Worm (Caenorhabditis elegans) whole organism, late embryonic: ENCODE measurements around the gene srsx-8.

Source experiments
- C08G9.2 ChIP-seq: sonication (generic microtip); optimal IDR thresholded peaks from 2 replicates; lab custom pipeline; 2016; ENCODE audit warnings: mild to moderate bottlenecking, missing genetic modification characterization, moderate library complexity, missing compliant biosample characterization
- C38D4.7 ChIP-seq: fragments of 200-800 bp; sonication (Bioruptor generic); optimal IDR thresholded peaks from 2 replicates; lab custom pipeline; 2018; ENCODE audit warnings: mild to moderate bottlenecking, missing genetic modification characterization, moderate library complexity, missing compliant biosample characterization
- F13H6.1 ChIP-seq: sonication (generic microtip); optimal IDR thresholded peaks from 2 replicates; lab custom pipeline; 2016; ENCODE audit warnings: missing genetic modification characterization, missing compliant biosample characterization
- K09A11.1 ChIP-seq: sonication (generic microtip); optimal IDR thresholded peaks from 2 replicates; lab custom pipeline; 2017; ENCODE audit warnings: antibody characterized with exemption, mild to moderate bottlenecking, missing genetic modification characterization, missing compliant biosample characterization; ENCODE audit not compliant: insufficient read depth
- T23F11.4 ChIP-seq: fragments of 200-800 bp; sonication (Bioruptor generic); optimal IDR thresholded peaks from 2 replicates; lab custom pipeline; 2018; ENCODE audit warnings: mild to moderate bottlenecking, missing genetic modification characterization, missing compliant biosample characterization
- Y22D7AL.16 ChIP-seq: sonication (generic microtip); optimal IDR thresholded peaks from 2 replicates; lab custom pipeline; 2016; ENCODE audit warnings: missing genetic modification characterization, missing compliant biosample characterization
- ahr-1 ChIP-seq: sonication (generic microtip); optimal IDR thresholded peaks from 2 replicates; lab custom pipeline; 2016; ENCODE audit warnings: missing genetic modification characterization, missing compliant biosample characterization
- ama-1 ChIP-seq: fragments of 150-350 bp; optimal IDR thresholded peaks from 2 replicates; lab custom pipeline; 2014
- ceh-18 ChIP-seq: sonication (generic microtip); optimal IDR thresholded peaks from 2 replicates; lab custom pipeline; 2016; ENCODE audit warnings: missing genetic modification characterization, missing compliant biosample characterization
- ceh-19 ChIP-seq: fragments of 200-800 bp; sonication (Bioruptor generic); optimal IDR thresholded peaks from 2 replicates; lab custom pipeline; 2018; ENCODE audit warnings: mild to moderate bottlenecking, missing genetic modification characterization, missing compliant biosample characterization
- ceh-24 ChIP-seq: sonication (generic microtip); optimal IDR thresholded peaks from 2 replicates; lab custom pipeline; 2016; ENCODE audit warnings: mild to moderate bottlenecking, missing genetic modification characterization, missing compliant biosample characterization
- ceh-34 ChIP-seq: sonication (generic microtip); optimal IDR thresholded peaks from 2 replicates; lab custom pipeline; 2016; ENCODE audit warnings: mild to moderate bottlenecking, missing genetic modification characterization, missing compliant biosample characterization
- ceh-45 ChIP-seq: fragments of 200-800 bp; sonication (Bioruptor generic); IDR thresholded peaks from 2 replicates; pipeline ENCODE4 v1.3.6; 2022; ENCODE audit warnings: missing genetic modification reagents, missing genetic modification characterization, missing compliant biosample characterization
- elt-4 ChIP-seq: sonication (generic microtip); optimal IDR thresholded peaks from 2 replicates; lab custom pipeline; 2016; ENCODE audit warnings: missing genetic modification characterization, missing compliant biosample characterization
- ets-4 ChIP-seq: sonication (generic microtip); optimal IDR thresholded peaks from 2 replicates; lab custom pipeline; 2016; ENCODE audit warnings: missing genetic modification characterization, missing compliant biosample characterization
- fax-1 ChIP-seq: sonication (generic microtip); optimal IDR thresholded peaks from 2 replicates; lab custom pipeline; 2016; ENCODE audit warnings: missing genotype, missing genetic modification characterization, missing compliant biosample characterization
- fkh-10 ChIP-seq: fragments of 150-350 bp; optimal IDR thresholded peaks from 2 replicates; lab custom pipeline; 2014; ENCODE audit warnings: missing biosample characterization, missing genetic modification reagents, missing genetic modification characterization
- gmeb-2 ChIP-seq: sonication (generic microtip); optimal IDR thresholded peaks from 2 replicates; lab custom pipeline; 2016; ENCODE audit warnings: missing genetic modification characterization, inconsistent platforms, missing compliant biosample characterization
- hlh-30 ChIP-seq: sonication (generic microtip); optimal IDR thresholded peaks from 2 replicates; lab custom pipeline; 2017; ENCODE audit warnings: antibody characterized with exemption, missing genetic modification characterization, missing compliant biosample characterization; ENCODE audit not compliant: insufficient read depth
- hlh-6 ChIP-seq: sonication (generic microtip); optimal IDR thresholded peaks from 2 replicates; lab custom pipeline; 2016; ENCODE audit warnings: missing genotype, missing genetic modification characterization, missing compliant biosample characterization
- lim-6 ChIP-seq: sonication (generic microtip); optimal IDR thresholded peaks from 2 replicates; lab custom pipeline; 2016; ENCODE audit warnings: missing genetic modification characterization, missing compliant biosample characterization
- nhr-232 ChIP-seq: sonication (generic microtip); optimal IDR thresholded peaks from 2 replicates; lab custom pipeline; 2016; ENCODE audit warnings: missing genetic modification characterization, missing compliant biosample characterization
- pat-9 ChIP-seq: fragments of 200-800 bp; sonication (Bioruptor generic); optimal IDR thresholded peaks from 2 replicates; lab custom pipeline; 2018; ENCODE audit warnings: mild to moderate bottlenecking, missing genetic modification characterization, moderate library complexity, missing compliant biosample characterization
- pax-1 ChIP-seq: fragments of 150-350 bp; optimal IDR thresholded peaks from 2 replicates; lab custom pipeline; 2014; ENCODE audit warnings: missing biosample characterization, missing genetic modification characterization
- pha-4 ChIP-seq: fragments of 150-350 bp; optimal IDR thresholded peaks from 2 replicates; lab custom pipeline; 2018; ENCODE audit warnings: missing biosample characterization, missing genetic modification reagents, missing genetic modification characterization
- pros-1 ChIP-seq: fragments of 150-350 bp; optimal IDR thresholded peaks from 2 replicates; lab custom pipeline; 2014; ENCODE audit warnings: missing biosample characterization, missing genetic modification reagents, missing genetic modification characterization
- ref-2 ChIP-seq: sonication (generic microtip); optimal IDR thresholded peaks from 2 replicates; lab custom pipeline; 2016; ENCODE audit warnings: missing genetic modification characterization, missing compliant biosample characterization
- rnt-1 ChIP-seq: sonication (generic microtip); optimal IDR thresholded peaks from 2 replicates; lab custom pipeline; 2016; ENCODE audit warnings: missing genetic modification characterization, missing compliant biosample characterization
- sox-2 ChIP-seq: fragments of 200-800 bp; sonication (Bioruptor generic); IDR thresholded peaks from 2 replicates; pipeline ENCODE4 v1.3.6; 2022; ENCODE audit warnings: missing genetic modification reagents, missing genetic modification characterization, missing compliant biosample characterization
- sox-4 ChIP-seq: sonication (generic microtip); optimal IDR thresholded peaks from 2 replicates; lab custom pipeline; 2017; ENCODE audit warnings: mild to moderate bottlenecking, missing genetic modification characterization, inconsistent platforms, missing compliant biosample characterization
- syd-9 ChIP-seq: sonication (generic microtip); optimal IDR thresholded peaks from 2 replicates; lab custom pipeline; 2016; ENCODE audit warnings: mild to moderate bottlenecking, missing genetic modification characterization, moderate library complexity, missing compliant biosample characterization
- unc-3 ChIP-seq, 2 experiments: fragments of 200-800 bp in 1 of 2; sonication (Bioruptor generic) in 1 of 2; sonication (generic microtip) in 1 of 2; conservative IDR thresholded peaks in 1 of 2; optimal IDR thresholded peaks in 1 of 2; 2 replicates each; pipeline versions ENCODE4 v1.3.6 to Lab custom; 2016 to 2022; ENCODE audit warnings: missing compliant biosample characterization in 2 of 2, missing genetic modification characterization in 2 of 2, missing genetic modification reagents in 1 of 2
- unc-55 ChIP-seq: sonication (generic microtip); optimal IDR thresholded peaks from 2 replicates; lab custom pipeline; 2017; ENCODE audit warnings: missing biosample characterization, missing genetic modification reagents, missing genetic modification characterization
- unc-86 ChIP-seq: sonication (generic microtip); optimal IDR thresholded peaks from 2 replicates; lab custom pipeline; 2016; ENCODE audit warnings: missing genetic modification characterization, missing compliant biosample characterization

srsx-8 gene

DNA sequence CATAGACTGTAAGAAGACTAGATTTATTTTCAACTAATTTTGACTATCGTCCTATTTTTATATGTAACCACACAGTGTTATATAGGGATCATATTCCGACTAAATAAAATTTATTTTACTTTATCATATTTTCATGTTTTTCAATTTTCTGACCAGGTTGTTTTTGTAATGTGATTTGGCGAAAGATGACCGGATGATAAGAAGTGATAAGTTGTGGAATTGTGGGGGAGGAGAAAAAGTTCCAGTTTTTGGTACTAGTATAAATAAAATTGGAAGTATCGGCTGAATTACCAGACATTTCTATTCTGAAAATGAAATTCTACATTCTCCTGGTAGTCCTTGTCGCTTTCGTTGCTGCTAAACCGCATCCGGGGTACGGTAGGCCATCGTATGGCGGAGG lies 32.5 kb upstream of the srsx-8 start, which contains the start of gene F16B4.7:
TSS of gene F16B4.7 (plus strand) at position 301 of the 400 bp plus-strand sequence.
- no peak for TF ChIP-seq lim-6 (tag; lab: Kevin White, UChicago)
- TF ChIP-seq F13H6.1 (tag; lab: Kevin White, UChicago): no peak
- TF ChIP-seq ets-4: no peak
- TF ChIP-seq ref-2 (tag; lab: Kevin White, UChicago): no peak

DNA sequence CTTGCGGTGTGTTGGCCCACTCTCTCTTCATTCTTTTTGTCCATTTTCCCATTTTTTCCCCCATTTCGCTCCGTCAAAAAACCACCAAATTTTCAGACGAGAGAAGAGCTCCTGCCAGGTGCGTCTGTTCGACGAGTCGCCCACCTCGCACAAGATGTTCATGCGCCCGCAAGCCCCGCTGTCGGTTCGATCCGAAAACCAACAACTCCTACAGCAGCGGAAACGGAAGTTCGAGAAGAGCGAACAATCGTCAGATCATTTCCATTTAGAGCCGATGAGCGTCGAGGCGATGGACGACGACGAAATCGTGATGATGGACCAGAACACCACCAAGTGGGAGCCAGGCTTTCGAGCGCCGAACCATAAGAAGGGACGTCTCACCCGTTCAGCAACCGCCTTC lies 30.3 kb upstream of the srsx-8 start:
- no peak for TF ChIP-seq sox-4
- TF ChIP-seq, all 69 proteins: peak for 0

DNA sequence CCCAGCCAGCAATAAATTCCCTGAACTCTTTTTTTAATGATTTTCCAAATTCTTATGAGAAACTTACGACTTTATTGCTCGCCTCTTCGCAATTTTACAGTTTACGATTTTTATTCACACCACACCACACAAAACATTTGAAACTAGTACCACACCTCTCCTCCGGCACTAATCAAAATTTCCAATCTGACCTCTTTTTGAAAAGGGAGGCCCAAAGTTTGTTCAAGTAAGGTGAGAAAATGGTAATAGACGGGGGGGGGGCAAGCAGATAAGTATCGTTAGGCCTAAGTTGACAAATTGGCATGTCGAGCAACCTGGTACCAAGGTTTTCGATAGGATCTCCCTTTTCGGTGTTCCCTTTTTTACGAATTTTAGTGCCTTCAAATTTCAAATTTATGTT lies 26.9 kb upstream of the srsx-8 start:
- TF ChIP-seq unc-86: no peak
- no peak for TF ChIP-seq ceh-45 (GFP tag; lab: Robert Waterston, UW)
- TF ChIP-seq fkh-10: no peak
- TF ChIP-seq sox-2 (GFP tag; lab: Robert Waterston, UW): no peak
- TF ChIP-seq nhr-232 (tag; lab: Kevin White, UChicago): no peak
- TF ChIP-seq syd-9 (tag; lab: Kevin White, UChicago): no peak
- no peak for TF ChIP-seq elt-4 (tag; lab: Kevin White, UChicago)
- TF ChIP-seq ceh-18: no peak
- no peak for TF ChIP-seq ama-1 (lab: Kevin White, UChicago)
- TF ChIP-seq ceh-24 (tag; lab: Kevin White, UChicago): no peak
- no peak for TF ChIP-seq ahr-1 (tag; lab: Kevin White, UChicago)
- TF ChIP-seq, all 69 proteins: peak for 0

DNA sequence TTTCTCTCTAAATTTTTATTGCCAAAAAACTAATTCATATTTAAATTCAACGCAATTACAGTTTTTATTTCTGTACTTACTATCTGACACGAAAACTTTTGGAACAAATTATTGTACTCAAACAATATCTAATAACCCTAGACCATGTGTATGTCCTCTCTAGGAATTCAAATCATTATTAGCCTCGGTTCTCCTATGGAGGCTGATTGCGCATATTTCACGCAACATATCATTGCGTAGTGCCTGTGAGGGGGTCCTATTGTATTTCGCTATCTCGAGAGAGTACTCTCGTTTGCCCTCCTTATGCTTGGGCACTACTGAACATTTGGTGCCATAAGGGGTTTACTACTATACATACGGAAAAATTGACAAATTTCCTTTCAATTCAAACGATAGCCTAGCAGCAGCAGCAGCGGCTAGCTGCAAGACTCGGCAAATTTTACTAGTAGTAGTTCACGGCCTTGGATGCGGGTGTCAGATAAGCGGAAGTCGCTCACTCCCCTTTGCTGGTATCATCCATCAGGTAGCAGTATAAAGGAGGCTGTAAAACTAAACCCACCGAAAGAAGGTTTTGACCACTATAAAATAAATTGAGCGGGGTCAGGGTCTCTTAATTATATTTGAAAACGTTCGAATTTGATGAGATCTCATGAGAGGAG lies 25.8 kb upstream of the srsx-8 start:
- TF ChIP-seq gmeb-2 (tag; lab: Kevin White, UChicago) (no peak), ceh-34 (no peak), hlh-6 (tag; lab: Kevin White, UChicago) (no peak), fax-1 (tag; lab: Kevin White, UChicago) (no peak), K09A11.1 (tag; lab: Kevin White, UChicago) (no peak), T23F11.4 (GFP tag; lab: Kevin White, UChicago) (no peak), ref-2 (tag; lab: Kevin White, UChicago) (no peak), unc-55 (GFP tag; lab: Kevin White, UChicago) (no peak), F13H6.1 (tag; lab: Kevin White, UChicago) (no peak), unc-3 (GFP tag; conservative IDR thresholded peaks at IDR 0.05; lab: Robert Waterston, UW) (no peak), unc-3 (tag; optimal IDR thresholded peaks at IDR 0.05; lab: Kevin White, UChicago) (no peak), C08G9.2 (tag; lab: Kevin White, UChicago) (no peak), Y22D7AL.16 (tag; lab: Kevin White, UChicago) (no peak), pax-1 (tag; lab: Kevin White, UChicago) (no peak), hlh-30 (tag; lab: Kevin White, UChicago) (no peak), ceh-19 (GFP tag; lab: Kevin White, UChicago) (no peak)

DNA sequence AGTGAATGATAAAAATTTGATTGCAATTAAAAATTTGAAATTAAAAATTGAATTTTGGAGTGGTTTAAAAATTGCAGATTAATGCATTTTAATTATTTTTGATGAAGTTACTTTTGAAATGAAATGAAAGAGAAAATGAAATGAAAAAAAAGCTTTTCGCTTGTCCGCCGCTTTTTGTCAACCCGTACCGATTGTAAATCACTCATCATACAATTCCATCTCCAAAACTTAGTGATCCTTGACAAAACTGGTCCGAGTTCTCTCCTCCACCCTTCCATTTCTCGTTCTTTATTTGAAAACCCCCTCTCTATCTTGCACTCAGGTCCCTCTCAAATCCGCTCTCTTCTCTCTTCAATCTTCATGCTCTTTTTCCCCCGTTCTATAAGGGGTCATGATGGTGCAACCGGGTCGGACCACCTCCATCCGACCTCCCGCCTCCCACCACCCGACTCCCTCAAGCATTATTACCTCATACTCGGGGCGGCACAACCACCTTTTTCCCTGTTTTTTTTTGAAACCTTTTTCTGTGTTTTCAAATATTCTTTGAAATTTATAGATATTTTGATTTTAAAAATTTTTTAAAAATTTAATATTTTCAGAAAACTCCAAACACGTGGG lies 24.3 kb upstream of the srsx-8 start:
- no peak for TF ChIP-seq elt-4 (tag; lab: Kevin White, UChicago)
- TF ChIP-seq C38D4.7: no peak
- no peak for TF ChIP-seq ets-4
- TF ChIP-seq syd-9 (tag; lab: Kevin White, UChicago): no peak
- no peak for TF ChIP-seq rnt-1 (tag; lab: Kevin White, UChicago)
- no peak for TF ChIP-seq pat-9 (tag; lab: Kevin White, UChicago)
- TF ChIP-seq nhr-232 (tag; lab: Kevin White, UChicago): no peak
- TF ChIP-seq pha-4 (tag; lab: Kevin White, UChicago): no peak
- TF ChIP-seq pros-1 (tag; lab: Kevin White, UChicago): no peak
- TF ChIP-seq ceh-24 (tag; lab: Kevin White, UChicago): no peak
- TF ChIP-seq fax-1 (tag; lab: Kevin White, UChicago): no peak
